Fruit fly (Drosophila melanogaster) whole organism, embryonic: ENCODE measurements around the gene pkaap.

Experiments used
- Blimp-1 ChIP-seq: fragments of 200-800 bp; sonication (Bioruptor generic); optimal IDR thresholded peaks from 3 replicates; lab custom pipeline; 2018; ENCODE audit warnings: missing biosample characterization, missing genetic modification characterization, mild to moderate bottlenecking, moderate library complexity, missing genetic modification reagents
- CG10462 ChIP-seq: fragments of 200-800 bp; sonication (Bioruptor generic); optimal IDR thresholded peaks from 2 replicates; lab custom pipeline; 2016; ENCODE audit warnings: missing biosample characterization, missing genetic modification characterization
- CG11247 ChIP-seq: fragments of 200-800 bp; sonication (Bioruptor generic); IDR thresholded peaks from 2 replicates; pipeline ENCODE4 v1.3.6; 2022; ENCODE audit warnings: missing biosample characterization, missing genetic modification characterization
- CG11695 ChIP-seq: fragments of 200-800 bp; sonication (Bioruptor generic); IDR thresholded peaks from 3 replicates; pipeline ENCODE4 v1.3.6; 2022; ENCODE audit warnings: missing biosample characterization, missing genetic modification characterization
- CG1233 ChIP-seq: fragments of 200-800 bp; sonication (Bioruptor generic); optimal IDR thresholded peaks from 4 replicates; lab custom pipeline; 2018; ENCODE audit warnings: missing biosample characterization, mild to moderate bottlenecking, missing genetic modification characterization
- CG13624 ChIP-seq: fragments of 200-800 bp; sonication (Bioruptor generic); optimal IDR thresholded peaks from 2 replicates; lab custom pipeline; 2016; ENCODE audit warnings: missing biosample characterization, missing genetic modification characterization
- CG13894 ChIP-seq: fragments of 200-800 bp; sonication (Bioruptor generic); optimal IDR thresholded peaks from 3 replicates; lab custom pipeline; 2018; ENCODE audit warnings: missing biosample characterization, mild to moderate bottlenecking, missing genetic modification characterization, moderate library complexity
- CG14441 ChIP-seq: fragments of 200-800 bp; sonication (Bioruptor generic); IDR thresholded peaks from 2 replicates; pipeline ENCODE4 v1.3.6; 2022; ENCODE audit warnings: missing biosample characterization, missing genetic modification characterization
- CG14667 ChIP-seq: fragments of 200-800 bp; sonication (Bioruptor generic); IDR thresholded peaks from 2 replicates; pipeline ENCODE4 v1.3.6; 2022; ENCODE audit warnings: missing biosample characterization, missing genetic modification characterization
- CG1529 ChIP-seq: fragments of 200-800 bp; sonication (Bioruptor generic); optimal IDR thresholded peaks from 3 replicates; lab custom pipeline; 2018; ENCODE audit warnings: missing biosample characterization, missing genetic modification characterization
- CG16813 ChIP-seq: fragments of 200-800 bp; sonication (Bioruptor generic); IDR thresholded peaks from 3 replicates; pipeline ENCODE4 v1.3.6; 2022; ENCODE audit warnings: missing biosample characterization, missing genetic modification characterization; ENCODE audit not compliant: partially characterized antibody
- CG16863 ChIP-seq: fragments of 200-800 bp; sonication (Bioruptor generic); optimal IDR thresholded peaks from 3 replicates; lab custom pipeline; 2016; ENCODE audit warnings: missing biosample characterization, missing genetic modification characterization
- CG17385 ChIP-seq: fragments of 200-800 bp; sonication (Bioruptor generic); optimal IDR thresholded peaks from 3 replicates; lab custom pipeline; 2018; ENCODE audit warnings: missing biosample characterization, mild to moderate bottlenecking, missing genetic modification characterization
- CG1832 ChIP-seq: fragments of 200-800 bp; sonication (Bioruptor generic); optimal IDR thresholded peaks from 2 replicates; lab custom pipeline; 2017; ENCODE audit warnings: missing biosample characterization, mild to moderate bottlenecking, missing genetic modification characterization, inconsistent platforms
- CG31441 ChIP-seq: fragments of 200-800 bp; sonication (Bioruptor generic); IDR thresholded peaks from 2 replicates; pipeline ENCODE4 v1.3.6; 2022; ENCODE audit warnings: missing biosample characterization, missing genetic modification characterization
- CG32532 ChIP-seq: fragments of 200-800 bp; sonication (Bioruptor generic); IDR thresholded peaks from 2 replicates; pipeline ENCODE4 v1.3.6; 2022; ENCODE audit warnings: missing biosample characterization, missing genetic modification characterization
- CG34422 ChIP-seq: fragments of 200-800 bp; sonication (Bioruptor generic); IDR thresholded peaks from 3 replicates; pipeline ENCODE4 v1.3.6; 2022; ENCODE audit warnings: missing biosample characterization, missing genetic modification characterization
- CG4360 ChIP-seq: fragments of 200-800 bp; sonication (Bioruptor generic); IDR thresholded peaks from 2 replicates; pipeline ENCODE4 v1.3.6; 2022; ENCODE audit warnings: missing biosample characterization, missing genetic modification characterization
- CG6175 ChIP-seq: fragments of 200-800 bp; sonication (Bioruptor generic); IDR thresholded peaks from 3 replicates; pipeline ENCODE4 v1.3.6; 2022; ENCODE audit warnings: missing biosample characterization, missing genetic modification characterization
- CG6854 ChIP-seq: fragments of 200-800 bp; sonication (Bioruptor generic); optimal IDR thresholded peaks from 3 replicates; lab custom pipeline; 2017; ENCODE audit warnings: missing biosample characterization, mild to moderate bottlenecking, missing genetic modification characterization
- CG7271 ChIP-seq: fragments of 200-800 bp; sonication (Bioruptor generic); optimal IDR thresholded peaks from 2 replicates; lab custom pipeline; 2018; ENCODE audit warnings: missing biosample characterization, mild to moderate bottlenecking, missing genetic modification characterization, moderate library complexity
- CG9609 ChIP-seq: fragments of 200-800 bp; sonication (Bioruptor generic); optimal IDR thresholded peaks from 3 replicates; lab custom pipeline; 2016; ENCODE audit warnings: missing biosample characterization, missing genetic modification characterization
- Chrac-16 ChIP-seq: fragments of 200-800 bp; sonication (Bioruptor generic); optimal IDR thresholded peaks from 3 replicates; lab custom pipeline; 2016; ENCODE audit warnings: missing biosample characterization, missing genetic modification characterization
- Dad ChIP-seq: fragments of 200-800 bp; sonication (Bioruptor generic); optimal IDR thresholded peaks from 3 replicates; lab custom pipeline; 2016; ENCODE audit warnings: missing biosample characterization, missing genetic modification characterization
- Dfd ChIP-seq, 2 experiments: fragments of >200 bp; optimal IDR thresholded peaks; 2 replicates each; lab custom pipeline; 2017; ENCODE audit warnings: missing biosample characterization in 2 of 2, missing genetic modification characterization in 2 of 2
- ERR ChIP-seq: fragments of 200-800 bp; sonication (Bioruptor generic); optimal IDR thresholded peaks from 2 replicates; lab custom pipeline; 2016; ENCODE audit warnings: missing biosample characterization, missing genetic modification characterization
- Hr51 ChIP-seq, 2 experiments: fragments of 200-800 bp; sonication (Bioruptor generic); optimal IDR thresholded peaks; 2 replicates in 1 of 2; 3 replicates in 1 of 2; lab custom pipeline; 2016 to 2018; ENCODE audit warnings: missing biosample characterization in 2 of 2, missing genetic modification characterization in 2 of 2, mild to moderate bottlenecking in 1 of 2, moderate library complexity in 1 of 2
- Max ChIP-seq: fragments of 200-800 bp; sonication (Bioruptor generic); optimal IDR thresholded peaks from 2 replicates; lab custom pipeline; 2016; ENCODE audit warnings: missing biosample characterization, mild to moderate bottlenecking, missing genetic modification characterization
- YL-1 ChIP-seq: fragments of 200-800 bp; sonication (Bioruptor generic); optimal IDR thresholded peaks from 3 replicates; lab custom pipeline; 2017; ENCODE audit warnings: missing biosample characterization, mild to moderate bottlenecking, missing genetic modification characterization
- ase ChIP-seq: fragments of 200-800 bp; sonication (Bioruptor generic); IDR thresholded peaks from 3 replicates; pipeline ENCODE4 v1.3.6; 2022; ENCODE audit warnings: missing biosample characterization, missing genetic modification characterization
- cad ChIP-seq: fragments of >200 bp; optimal IDR thresholded peaks from 2 replicates; lab custom pipeline; 2017; ENCODE audit warnings: missing biosample characterization, missing genetic modification characterization
- crol ChIP-seq: fragments of 200-800 bp; sonication (Bioruptor generic); IDR thresholded peaks from 2 replicates; pipeline ENCODE4 v1.3.6; 2022; ENCODE audit warnings: missing biosample characterization, missing genetic modification characterization
- dati ChIP-seq: fragments of 200-800 bp; sonication (Bioruptor generic); IDR thresholded peaks from 2 replicates; pipeline ENCODE4 v1.3.6; 2022; ENCODE audit warnings: missing biosample characterization, missing genetic modification characterization
- disco-r ChIP-seq: fragments of 200-800 bp; sonication (Bioruptor generic); optimal IDR thresholded peaks from 2 replicates; lab custom pipeline; 2016; ENCODE audit warnings: missing biosample characterization, missing genetic modification characterization
- emc ChIP-seq: fragments of 200-800 bp; sonication (Bioruptor generic); optimal IDR thresholded peaks from 2 replicates; lab custom pipeline; 2016; ENCODE audit warnings: missing biosample characterization, missing genetic modification characterization
- fd3F ChIP-seq: fragments of 200-800 bp; sonication (Bioruptor generic); optimal IDR thresholded peaks from 2 replicates; lab custom pipeline; 2018; ENCODE audit warnings: missing biosample characterization, mild to moderate bottlenecking, missing genetic modification characterization, moderate library complexity
- fd96Cb ChIP-seq: fragments of 200-800 bp; sonication (Bioruptor generic); optimal IDR thresholded peaks from 2 replicates; lab custom pipeline; 2018; ENCODE audit warnings: missing biosample characterization, mild to moderate bottlenecking, missing genetic modification characterization, moderate library complexity
- gce ChIP-seq: fragments of 200-800 bp; sonication (Bioruptor generic); IDR thresholded peaks from 3 replicates; pipeline ENCODE4 v1.3.6; 2022; ENCODE audit warnings: missing biosample characterization, missing genetic modification characterization
- gfzf ChIP-seq: fragments of 200-800 bp; sonication (Bioruptor generic); optimal IDR thresholded peaks from 2 replicates; lab custom pipeline; 2016; ENCODE audit warnings: missing biosample characterization, mild to moderate bottlenecking, missing genetic modification characterization, moderate library complexity
- grn ChIP-seq: fragments of 200-800 bp; sonication (Bioruptor generic); optimal IDR thresholded peaks from 3 replicates; lab custom pipeline; 2017; ENCODE audit warnings: missing biosample characterization, missing genetic modification characterization
- gsb-n ChIP-seq: fragments of 200-800 bp; sonication (Bioruptor generic); optimal IDR thresholded peaks from 3 replicates; lab custom pipeline; 2018; ENCODE audit warnings: missing biosample characterization, mild to moderate bottlenecking, missing genetic modification characterization
- insv ChIP-seq, 2 experiments: fragments of 200-800 bp; sonication (Bioruptor generic); optimal IDR thresholded peaks; 3 replicates each; lab custom pipeline; 2016 to 2018; ENCODE audit warnings: missing biosample characterization in 2 of 2, missing genetic modification characterization in 2 of 2
- lola ChIP-seq, 3 experiments: fragments of >200 bp in 2 of 3; fragments of 200-800 bp in 1 of 3; sonication (Bioruptor generic) in 1 of 3; optimal IDR thresholded peaks; 2 replicates each; lab custom pipeline; 2017 to 2019; ENCODE audit warnings: missing biosample characterization in 3 of 3, missing genetic modification characterization in 3 of 3, mild to moderate bottlenecking in 1 of 3, moderate library complexity in 1 of 3
- nau ChIP-seq: fragments of 200-800 bp; sonication (Bioruptor generic); optimal IDR thresholded peaks from 3 replicates; lab custom pipeline; 2017; ENCODE audit warnings: missing biosample characterization, mild to moderate bottlenecking, missing genetic modification characterization, missing genetic modification reagents
- peb ChIP-seq: fragments of 200-800 bp; sonication (Bioruptor generic); IDR thresholded peaks from 2 replicates; pipeline ENCODE4 v1.3.6; 2022; ENCODE audit warnings: missing biosample characterization, missing genetic modification characterization
- pho ChIP-seq: fragments of 200-800 bp; sonication (Bioruptor generic); optimal IDR thresholded peaks from 2 replicates; lab custom pipeline; 2016; ENCODE audit warnings: missing biosample characterization, missing genetic modification characterization
- repo ChIP-seq: fragments of 200-800 bp; sonication (Bioruptor generic); optimal IDR thresholded peaks from 2 replicates; lab custom pipeline; 2016; ENCODE audit warnings: missing biosample characterization, missing genetic modification characterization
- sisA ChIP-seq: fragments of 200-800 bp; sonication (Bioruptor generic); IDR thresholded peaks from 2 replicates; pipeline ENCODE4 v1.3.6; 2022; ENCODE audit warnings: missing biosample characterization, missing genetic modification characterization
- so ChIP-seq: fragments of 200-800 bp; sonication (Bioruptor generic); IDR thresholded peaks from 3 replicates; pipeline ENCODE4 v1.3.6; 2022; ENCODE audit warnings: missing biosample characterization, missing genetic modification characterization
- tin ChIP-seq: fragments of 200-800 bp; sonication (Bioruptor generic); optimal IDR thresholded peaks from 3 replicates; lab custom pipeline; 2016; ENCODE audit warnings: missing biosample characterization, missing genetic modification characterization
- yki ChIP-seq: fragments of >200 bp; optimal IDR thresholded peaks from 3 replicates; lab custom pipeline; 2018
- zfh1 ChIP-seq: fragments of 200-800 bp; sonication (Bioruptor generic); IDR thresholded peaks from 3 replicates; pipeline ENCODE4 v1.3.6; 2022; ENCODE audit warnings: missing biosample characterization, missing genetic modification characterization

Gene pkaap

DNA sequence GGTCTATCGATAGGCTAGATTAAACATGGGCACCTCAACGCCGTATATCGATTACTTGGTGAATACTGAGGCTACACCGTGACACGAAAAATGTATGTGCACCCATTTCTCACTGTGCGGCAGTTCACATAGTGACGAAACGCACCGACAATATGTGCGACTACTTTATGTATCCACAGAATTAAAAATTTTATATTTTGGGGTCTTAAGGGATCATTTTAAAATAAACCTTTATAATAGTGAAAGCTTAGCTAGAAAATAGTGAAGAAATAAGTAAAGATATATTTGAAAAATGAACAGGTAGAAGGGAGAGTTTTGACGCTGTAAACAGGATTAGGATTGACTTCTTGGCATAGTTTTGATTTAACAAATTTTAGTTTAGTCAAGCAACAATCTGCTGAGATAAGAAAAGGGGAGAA is 41.0 kb downstream of the pkaap start, which contains the start of gene mRpL4 (continued):
- TF ChIP-seq crol (GFP tag; lab: Robert Waterston, UW) (no peak), CG14441 (GFP tag; lab: Robert Waterston, UW) (peak; percentile 64), tin (peak; percentile 85), ERR (GFP tag; lab: Kevin White, UChicago) (peak; percentile 44), gce (GFP tag; lab: Robert Waterston, UW) (peak; percentile 60; the same call in 2 of the 3 replicates), zfh1 (GFP tag; lab: Robert Waterston, UW) (peak; percentile 72), insv (GFP tag; optimal IDR thresholded peaks at IDR 0.05; lab: Kevin White, UChicago) (no peak), CG13624 (GFP tag; lab: Kevin White, UChicago) (peak; percentile 69), disco-r (GFP tag; lab: Kevin White, UChicago) (peak; percentile 35), CG6175 (GFP tag; lab: Robert Waterston, UW) (0 out of 3 replicates have a peak, but pooled peaks have one; percentile 29), Blimp-1 (GFP tag; lab: Kevin White, UChicago) (no peak), CG1233 (GFP tag; lab: Kevin White, UChicago) (peak; percentile 44), peb (GFP tag; lab: Robert Waterston, UW) (no peak), sisA (GFP tag; lab: Robert Waterston, UW) (peak; percentile 80), gsb-n (tag; lab: Kevin White, UChicago) (peak; percentile 32), CG11695 (GFP tag; lab: Robert Waterston, UW) (0 out of 3 replicates have a peak, but pooled peaks have one; percentile 32), CG14667 (GFP tag; lab: Robert Waterston, UW) (no peak), CG7271 (tag; lab: Kevin White, UChicago) (no peak), CG16813 (GFP tag; lab: Robert Waterston, UW) (peak; percentile 99), CG1832 (GFP tag; lab: Kevin White, UChicago) (no peak), CG16863 (peak; percentile 57), lola (GFP tag; optimal IDR thresholded peaks at IDR 0.05; lab: Kevin White, UChicago) (peak in 1 of 3 experiments; percentile 47), Max (GFP tag; lab: Kevin White, UChicago) (no peak), CG13894 (peak; percentile 59), pho (GFP tag; lab: Kevin White, UChicago) (peak; percentile 75), cad (GFP tag; lab: Kevin White, UChicago) (no peak), Chrac-16 (GFP tag; lab: Kevin White, UChicago) (peak; percentile 76), repo (GFP tag; lab: Kevin White, UChicago) (peak; percentile 24), CG1529 (GFP tag; lab: Kevin White, UChicago) (no peak), grn (peak; percentile 2), so (GFP tag; lab: Robert Waterston, UW) (no peak), Dad (GFP tag; lab: Kevin White, UChicago) (peak; percentile 69), dati (GFP tag; lab: Robert Waterston, UW) (no peak), CG6854 (GFP tag; lab: Kevin White, UChicago) (no peak), ase (GFP tag; lab: Robert Waterston, UW) (no peak; the same call in 1 of the 3 replicates), CG4360 (GFP tag; lab: Robert Waterston, UW) (no peak; the same call in 1 of the 2 replicates), gfzf (GFP tag; lab: Kevin White, UChicago) (peak; percentile 18), YL-1 (GFP tag; lab: Kevin White, UChicago) (peak; percentile 28), yki (lab: Kevin White, UChicago) (no peak), Hr51 (GFP tag; optimal IDR thresholded peaks at IDR 0.05; lab: Kevin White, UChicago) (no peak), fd3F (GFP tag; lab: Kevin White, UChicago) (peak; percentile 22), CG17385 (peak; percentile 40), CG34422 (no peak; the same call in none of the 3 replicates), CG32532 (no peak; the same call in 1 of the 2 replicates), CG31441 (no peak), CG11247 (GFP tag; lab: Robert Waterston, UW) (peak; percentile 70), fd96Cb (tag; lab: Kevin White, UChicago) (peak; percentile 27), nau (no peak), CG9609 (GFP tag; lab: Kevin White, UChicago) (peak; percentile 75), CG10462 (GFP tag; lab: Kevin White, UChicago) (peak; percentile 52), emc (GFP tag; lab: Kevin White, UChicago) (no peak), Dfd (GFP tag; optimal IDR thresholded peaks at IDR 0.05; lab: Kevin White, UChicago) (no peak)
